Worm (Caenorhabditis elegans): Measurements from ENCODE around the gene F22E5.23.

DNA sequence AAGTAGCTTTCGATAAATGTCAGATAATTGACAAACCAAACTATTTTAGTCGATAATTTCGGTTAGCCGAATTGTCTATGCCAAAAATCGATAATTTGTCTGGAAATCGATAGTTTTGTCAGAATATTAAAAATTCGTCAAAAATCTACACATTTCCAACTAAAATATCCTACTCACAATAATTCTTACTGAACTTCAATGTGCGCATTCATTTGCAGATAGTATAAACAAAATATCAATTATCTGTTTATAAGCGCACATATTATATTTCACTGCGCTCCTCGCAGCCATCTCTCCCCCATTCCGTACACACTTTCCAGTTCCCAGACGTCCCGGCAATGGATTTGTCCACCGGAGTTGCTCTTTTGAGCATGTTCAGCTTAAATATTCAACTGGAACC is 16.3 kb upstream of the F22E5.23 start, which contains the start of gene lgc-28:
- TF ChIP-seq nhr-23 (tag; optimal IDR thresholded peaks at IDR 0.05) (no peak), unc-62 (GFP tag; optimal IDR thresholded peaks at IDR 0.05) (no peak), zag-1 (tag; optimal IDR thresholded peaks at IDR 0.05) (no peak), egl-27 (tag; optimal IDR thresholded peaks at IDR 0.05) (no peak), R02D3.7 (tag; optimal IDR thresholded peaks at IDR 0.05) (no peak), aly-2 (tag; optimal IDR thresholded peaks at IDR 0.05) (no peak), jun-1 (tag; optimal IDR thresholded peaks at IDR 0.05) (no peak), ceh-28 (tag; optimal IDR thresholded peaks at IDR 0.05) (no peak), snpc-4 (tag; optimal IDR thresholded peaks at IDR 0.05) (no peak), egl-5 (tag; optimal IDR thresholded peaks at IDR 0.05) (no peak), nhr-76 (tag; optimal IDR thresholded peaks at IDR 0.05) (no peak), ztf-11 (tag; optimal IDR thresholded peaks at IDR 0.05) (no peak)

All from whole organism, L3 larva.